Worm (Caenorhabditis elegans) whole organism, early embryonic: Measurements from ENCODE around the gene acy-1.
"Not testable (repeated sequence)": the region's sequence is repeated elsewhere in the genome, so short reads cannot be mapped to it uniquely, and the experiment has no call there.

Experiments
- B0310.2 ChIP-seq: sonication (generic microtip); optimal IDR thresholded peaks from 2 replicates; lab custom pipeline; 2016; ENCODE audit warnings: mild to moderate bottlenecking, missing genetic modification characterization, missing compliant biosample characterization
- F13C5.2 ChIP-seq: sonication (generic microtip); optimal IDR thresholded peaks from 2 replicates; lab custom pipeline; 2017; ENCODE audit warnings: mild to moderate bottlenecking, missing genetic modification characterization, inconsistent platforms, missing compliant biosample characterization
- aly-1 ChIP-seq: sonication (generic microtip); optimal IDR thresholded peaks from 2 replicates; lab custom pipeline; 2016; ENCODE audit warnings: missing genetic modification characterization, missing compliant biosample characterization
- ama-1 ChIP-seq: fragments of 150-350 bp; optimal IDR thresholded peaks from 2 replicates; lab custom pipeline; 2014
- ceh-13 ChIP-seq: fragments of 200-800 bp; sonication (Bioruptor generic); optimal IDR thresholded peaks from 2 replicates; lab custom pipeline; 2018; ENCODE audit warnings: mild to moderate bottlenecking, missing genetic modification characterization, missing compliant biosample characterization
- ceh-36 ChIP-seq: sonication (generic microtip); optimal IDR thresholded peaks from 2 replicates; lab custom pipeline; 2016; ENCODE audit warnings: missing genetic modification characterization, inconsistent platforms, missing compliant biosample characterization
- ets-7 ChIP-seq: sonication (generic microtip); optimal IDR thresholded peaks from 2 replicates; lab custom pipeline; 2016; ENCODE audit warnings: missing genotype, missing genetic modification characterization, missing compliant biosample characterization
- flt-1 ChIP-seq: fragments of 200-800 bp; sonication (Bioruptor generic); IDR thresholded peaks from 2 replicates; pipeline ENCODE4 v1.3.6; 2022; ENCODE audit warnings: missing genetic modification characterization, missing compliant biosample characterization
- hmbx-1 ChIP-seq: sonication (generic microtip); optimal IDR thresholded peaks from 2 replicates; lab custom pipeline; 2016; ENCODE audit warnings: mild to moderate bottlenecking, missing genetic modification characterization, missing compliant biosample characterization
- hmg-4 ChIP-seq: fragments of 200-800 bp; sonication (Bioruptor generic); optimal IDR thresholded peaks from 2 replicates; lab custom pipeline; 2018; ENCODE audit warnings: mild to moderate bottlenecking, missing genetic modification characterization, missing compliant biosample characterization
- hnd-1 ChIP-seq: sonication (generic microtip); optimal IDR thresholded peaks from 2 replicates; lab custom pipeline; 2016; ENCODE audit warnings: missing genetic modification characterization, missing compliant biosample characterization
- pes-1 ChIP-seq: fragments of 200-800 bp; sonication (Bioruptor generic); IDR thresholded peaks from 2 replicates; pipeline ENCODE4 v1.3.6; 2022; ENCODE audit warnings: missing genetic modification reagents, missing genetic modification characterization, missing compliant biosample characterization
- scrt-1 ChIP-seq: fragments of 200-800 bp; sonication (Bioruptor generic); IDR thresholded peaks from 2 replicates; pipeline ENCODE4 v1.3.6; 2022; ENCODE audit warnings: missing genetic modification characterization, missing compliant biosample characterization
- sea-1 ChIP-seq: fragments of 200-800 bp; sonication (Bioruptor generic); conservative IDR thresholded peaks from 2 replicates; pipeline ENCODE4 v1.3.6; 2022; ENCODE audit warnings: missing genetic modification characterization, missing compliant biosample characterization
- tbx-11 ChIP-seq: fragments of 200-800 bp; sonication (Bioruptor generic); IDR thresholded peaks from 2 replicates; pipeline ENCODE4 v1.3.6; 2022; ENCODE audit warnings: missing genetic modification characterization, missing compliant biosample characterization
- tbx-37 ChIP-seq: fragments of 200-800 bp; sonication (Bioruptor generic); conservative IDR thresholded peaks from 2 replicates; pipeline ENCODE4 v1.3.6; 2022; ENCODE audit warnings: missing genetic modification reagents, missing genetic modification characterization, missing compliant biosample characterization
- tra-4 ChIP-seq: sonication (generic microtip); optimal IDR thresholded peaks from 2 replicates; lab custom pipeline; 2017; ENCODE audit warnings: missing genetic modification characterization, missing compliant biosample characterization

The acy-1 gene

DNA sequence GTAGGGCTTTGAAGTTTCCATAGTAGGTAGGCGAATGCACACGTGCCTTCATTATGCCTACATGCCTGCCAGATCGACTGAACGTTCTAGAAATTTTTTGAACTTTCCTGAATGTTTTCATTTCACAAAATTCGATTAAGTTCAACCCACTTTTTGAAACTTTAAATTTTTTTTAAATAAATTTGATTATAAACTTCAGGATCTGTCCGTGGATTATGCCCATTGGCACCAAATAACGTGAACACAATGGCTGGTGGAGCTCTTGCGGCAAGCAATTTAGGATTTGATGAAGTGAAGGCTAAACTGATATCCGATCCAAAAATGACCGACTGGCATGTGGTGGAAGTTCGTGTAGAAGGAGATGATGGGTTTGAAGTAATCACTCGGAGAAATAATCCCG, 13.5 kb downstream of the acy-1 start, which contains the start of gene F17C8.7:
Gene F17C8.7 (plus strand): TSS at position 301 of the 400 bp plus-strand sequence.
- no peak for TF ChIP-seq ama-1
- TF ChIP-seq tra-4, result no peak

ce11 chrIII:4739975-4740374, 18.1 kb downstream of the acy-1 start, which contains the start of gene ras-2:
Gene ras-2 (minus strand): TSS chrIII:4740075.
- TF ChIP-seq pes-1 (GFP tag; lab: Robert Waterston, UW), result no peak
- TF ChIP-seq ceh-13 (GFP tag; lab: Kevin White, UChicago), result no peak
- no peak for TF ChIP-seq tbx-37 (GFP tag; lab: Robert Waterston, UW)
- no peak for TF ChIP-seq hmg-4 (GFP tag; lab: Kevin White, UChicago)
- TF ChIP-seq sea-1, result no peak
- no peak for TF ChIP-seq ama-1
- TF ChIP-seq aly-1 (tag; lab: Kevin White, UChicago), result no peak

ce11 chrIII:4740820-4741219, 18.9 kb downstream of the acy-1 start:
- TF ChIP-seq ets-7 (tag; lab: Kevin White, UChicago), result no peak
- no peak for TF ChIP-seq ceh-36 (tag; lab: Kevin White, UChicago)
- no peak for TF ChIP-seq tbx-37 (GFP tag; lab: Robert Waterston, UW)
- TF ChIP-seq ama-1, result no peak
- no peak for TF ChIP-seq B0310.2 (tag; lab: Kevin White, UChicago)
- TF ChIP-seq F13C5.2 (tag; lab: Kevin White, UChicago), result no peak
- TF ChIP-seq ceh-13 (GFP tag; lab: Kevin White, UChicago), result no peak
- no peak for TF ChIP-seq sea-1
- no peak for TF ChIP-seq tra-4
- TF ChIP-seq hmbx-1 (tag; lab: Kevin White, UChicago), result no peak
- TF ChIP-seq flt-1 (GFP tag; lab: Robert Waterston, UW), result no peak
- no peak for TF ChIP-seq hnd-1
- no peak for TF ChIP-seq hmg-4 (GFP tag; lab: Kevin White, UChicago)
- TF ChIP-seq pes-1 (GFP tag; lab: Robert Waterston, UW), result no peak
- no peak for TF ChIP-seq tbx-11 (GFP tag; lab: Robert Waterston, UW)
- no peak for TF ChIP-seq scrt-1 (GFP tag; lab: Robert Waterston, UW)
- no peak for TF ChIP-seq aly-1 (tag; lab: Kevin White, UChicago)

DNA sequence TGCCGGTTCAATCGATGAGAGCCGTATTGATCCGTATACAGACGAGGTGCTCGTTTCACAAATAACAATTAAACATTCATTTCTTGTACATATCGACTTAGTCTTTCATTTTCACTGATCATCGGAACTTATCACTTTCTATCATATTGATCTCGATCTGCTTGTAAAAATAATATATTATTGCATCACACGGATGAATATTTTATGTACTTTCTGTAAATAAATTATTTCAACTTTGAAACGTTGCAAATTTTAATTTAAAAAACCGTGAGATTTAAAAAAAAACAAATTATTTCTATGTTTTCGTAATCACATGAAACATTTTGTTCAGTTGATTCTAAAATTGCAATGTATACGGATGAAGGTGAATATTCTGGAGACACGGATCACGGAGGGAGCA, 20.7 kb downstream of the acy-1 start, which contains the start of gene twk-6:
Gene twk-6 (plus strand): TSS at position 301 of the 400 bp plus-strand sequence.
- TF ChIP-seq sea-1; ets-7 (tag; lab: Kevin White, UChicago); flt-1 (GFP tag; lab: Robert Waterston, UW): not testable (repeated sequence)

- TF ChIP-seq sea-1 (no peak), ets-7 (tag; lab: Kevin White, UChicago) (no peak), scrt-1 (GFP tag; lab: Robert Waterston, UW) (no peak), B0310.2 (tag; lab: Kevin White, UChicago) (no peak), ceh-36 (tag; lab: Kevin White, UChicago) (no peak), aly-1 (tag; lab: Kevin White, UChicago) (no peak), hnd-1 (no peak), hmg-4 (GFP tag; lab: Kevin White, UChicago) (no peak), tbx-11 (GFP tag; lab: Robert Waterston, UW) (no peak), ama-1 (no peak), flt-1 (GFP tag; lab: Robert Waterston, UW) (no peak), pes-1 (GFP tag; lab: Robert Waterston, UW) (no peak), F13C5.2 (tag; lab: Kevin White, UChicago) (no peak), ceh-13 (GFP tag; lab: Kevin White, UChicago) (no peak), hmbx-1 (tag; lab: Kevin White, UChicago) (no peak), tbx-37 (GFP tag; lab: Robert Waterston, UW) (no peak), tra-4 (no peak)
Observed at ce11 chrIII:4745934-4746333, 24.0 kb downstream of the acy-1 start, which contains the start of gene F17C8.6. Gene F17C8.6 (minus strand): TSS chrIII:4746034.

ce11 chrIII:4748109-4748508, 26.2 kb downstream of the acy-1 start, which contains the start of gene col-89:
Gene col-89 (plus strand): TSS chrIII:4748127.
- no peak for TF ChIP-seq sea-1
- no peak for TF ChIP-seq hmbx-1 (tag; lab: Kevin White, UChicago)
- TF ChIP-seq scrt-1 (GFP tag; lab: Robert Waterston, UW), result no peak
- no peak for TF ChIP-seq B0310.2 (tag; lab: Kevin White, UChicago)
- no peak for TF ChIP-seq tra-4
- TF ChIP-seq pes-1 (GFP tag; lab: Robert Waterston, UW), result no peak
- no peak for TF ChIP-seq flt-1 (GFP tag; lab: Robert Waterston, UW)
- TF ChIP-seq aly-1 (tag; lab: Kevin White, UChicago), result no peak

ce11 chrIII:4748666-4749065, 26.8 kb downstream of the acy-1 start:
- no peak for TF ChIP-seq hnd-1
- no peak for TF ChIP-seq hmg-4 (GFP tag; lab: Kevin White, UChicago)
- TF ChIP-seq scrt-1 (GFP tag; lab: Robert Waterston, UW), result no peak
- no peak for TF ChIP-seq aly-1 (tag; lab: Kevin White, UChicago)
- no peak for TF ChIP-seq hmbx-1 (tag; lab: Kevin White, UChicago)
- TF ChIP-seq ama-1, result no peak
- TF ChIP-seq tbx-11 (GFP tag; lab: Robert Waterston, UW), result no peak
- TF ChIP-seq F13C5.2 (tag; lab: Kevin White, UChicago), result no peak
- TF ChIP-seq B0310.2 (tag; lab: Kevin White, UChicago), result no peak
- TF ChIP-seq ceh-36 (tag; lab: Kevin White, UChicago), result no peak
- no peak for TF ChIP-seq tra-4
- TF ChIP-seq ets-7 (tag; lab: Kevin White, UChicago), result no peak
- no peak for TF ChIP-seq ceh-13 (GFP tag; lab: Kevin White, UChicago)
- no peak for TF ChIP-seq tbx-37 (GFP tag; lab: Robert Waterston, UW)
- no peak for TF ChIP-seq flt-1 (GFP tag; lab: Robert Waterston, UW)
- no peak for TF ChIP-seq pes-1 (GFP tag; lab: Robert Waterston, UW)
- TF ChIP-seq sea-1, result no peak
